Fruit fly (Drosophila melanogaster) whole organism, embryonic: ENCODE measurements around the gene lectin-24A.

ENCODE experiments used
- Adf1 ChIP-seq: fragments of 200-800 bp; sonication (Bioruptor generic); IDR thresholded peaks from 2 replicates; pipeline ENCODE4 v1.3.6; 2022; ENCODE audit warnings: missing biosample characterization, missing genetic modification characterization
- Antp ChIP-seq: fragments of 200-800 bp; sonication (Bioruptor generic); optimal IDR thresholded peaks from 3 replicates; lab custom pipeline; 2016; ENCODE audit warnings: missing biosample characterization, missing genetic modification characterization
- Awh ChIP-seq: fragments of 200-800 bp; sonication (Bioruptor generic); IDR thresholded peaks from 2 replicates; pipeline ENCODE4, ENCODE4 v1.3.6; 2022; ENCODE audit warnings: missing biosample characterization, missing genetic modification characterization
- B-H2 ChIP-seq: fragments of 200-800 bp; sonication (Bioruptor generic); optimal IDR thresholded peaks from 2 replicates; lab custom pipeline; 2018; ENCODE audit warnings: missing biosample characterization, mild to moderate bottlenecking, missing genetic modification characterization
- CG1024 ChIP-seq: fragments of 200-800 bp; sonication (Bioruptor generic); IDR thresholded peaks from 2 replicates; pipeline ENCODE4 v1.3.6; 2022; ENCODE audit warnings: missing biosample characterization, missing genetic modification characterization
- CG10959 ChIP-seq: fragments of 200-800 bp; sonication (Bioruptor generic); IDR thresholded peaks from 2 replicates; pipeline ENCODE4 v1.3.6; 2022; ENCODE audit warnings: missing biosample characterization, missing genetic modification characterization
- CG11456 ChIP-seq: fragments of 200-800 bp; sonication (Bioruptor generic); IDR thresholded peaks from 3 replicates; pipeline ENCODE4 v1.3.6; 2022; ENCODE audit warnings: missing biosample characterization, missing genetic modification characterization
- CG12219 ChIP-seq: fragments of 200-800 bp; sonication (Bioruptor generic); optimal IDR thresholded peaks from 3 replicates; lab custom pipeline; 2018; ENCODE audit warnings: missing biosample characterization, mild to moderate bottlenecking, missing genetic modification characterization
- CG13424 ChIP-seq: fragments of 200-800 bp; sonication (Bioruptor generic); optimal IDR thresholded peaks from 2 replicates; lab custom pipeline; 2019; ENCODE audit warnings: missing biosample characterization, mild to moderate bottlenecking, missing genetic modification characterization, moderate library complexity
- CG14860 ChIP-seq: fragments of 200-800 bp; sonication (Bioruptor generic); IDR thresholded peaks from 3 replicates; pipeline ENCODE4 v1.3.6; 2022; ENCODE audit warnings: missing biosample characterization, missing genetic modification characterization; ENCODE audit not compliant: partially characterized antibody
- CG1529 ChIP-seq: fragments of 200-800 bp; sonication (Bioruptor generic); optimal IDR thresholded peaks from 3 replicates; lab custom pipeline; 2018; ENCODE audit warnings: missing biosample characterization, missing genetic modification characterization
- CG17829 ChIP-seq: fragments of 200-800 bp; optimal IDR thresholded peaks from 2 replicates; lab custom pipeline; 2019; ENCODE audit warnings: missing biosample characterization, mild to moderate bottlenecking, missing genetic modification characterization, moderate library complexity
- CG2199 ChIP-seq: fragments of 200-800 bp; sonication (Bioruptor generic); IDR thresholded peaks from 3 replicates; pipeline ENCODE4 v1.3.6; 2022; ENCODE audit warnings: missing biosample characterization, missing genetic modification characterization
- CG2678 ChIP-seq: fragments of 200-800 bp; sonication (Bioruptor generic); optimal IDR thresholded peaks from 3 replicates; lab custom pipeline; 2019; ENCODE audit warnings: missing biosample characterization, mild to moderate bottlenecking, missing genetic modification characterization, moderate library complexity
- CG31441 ChIP-seq: fragments of 200-800 bp; sonication (Bioruptor generic); IDR thresholded peaks from 2 replicates; pipeline ENCODE4 v1.3.6; 2022; ENCODE audit warnings: missing biosample characterization, missing genetic modification characterization
- CG3163 ChIP-seq: fragments of 200-800 bp; sonication (Bioruptor generic); optimal IDR thresholded peaks from 3 replicates; lab custom pipeline; 2016; ENCODE audit warnings: missing biosample characterization, missing genetic modification characterization
- CG4282 ChIP-seq: fragments of 200-800 bp; sonication (Bioruptor generic); optimal IDR thresholded peaks from 2 replicates; lab custom pipeline; 2016; ENCODE audit warnings: missing biosample characterization, missing genetic modification characterization
- CG4854 ChIP-seq: fragments of 200-800 bp; sonication (Bioruptor generic); optimal IDR thresholded peaks from 2 replicates; lab custom pipeline; 2016; ENCODE audit warnings: missing biosample characterization, missing genetic modification characterization, inconsistent platforms
- CG6254 ChIP-seq: fragments of 200-800 bp; sonication (Bioruptor generic); optimal IDR thresholded peaks from 3 replicates; lab custom pipeline; 2017; ENCODE audit warnings: mild to moderate bottlenecking, missing biosample characterization, missing genetic modification reagents, missing genetic modification characterization
- CG7357 ChIP-seq: fragments of 200-800 bp; sonication (Bioruptor generic); IDR thresholded peaks from 3 replicates; pipeline ENCODE4 v1.3.6; 2022; ENCODE audit warnings: missing biosample characterization, missing genetic modification characterization
- CG7786 ChIP-seq: fragments of 200-800 bp; sonication (Bioruptor generic); optimal IDR thresholded peaks from 2 replicates; lab custom pipeline; 2016; ENCODE audit warnings: missing biosample characterization, missing genetic modification characterization
- CG8290 ChIP-seq, 3 experiments: fragments of 200-800 bp; sonication (Bioruptor generic); optimal IDR thresholded peaks; 2 replicates each; lab custom pipeline; 2016 to 2019; ENCODE audit warnings: missing biosample characterization in 3 of 3, missing genetic modification characterization in 3 of 3, mild to moderate bottlenecking in 2 of 3, moderate library complexity in 1 of 3
- CG8478 ChIP-seq: fragments of >200 bp; optimal IDR thresholded peaks from 2 replicates; lab custom pipeline; 2018
- CoRest ChIP-seq: fragments of 200-800 bp; sonication (Bioruptor generic); optimal IDR thresholded peaks from 3 replicates; lab custom pipeline; 2018; ENCODE audit warnings: missing biosample characterization, mild to moderate bottlenecking, missing genetic modification characterization, moderate library complexity
- D19A ChIP-seq: fragments of 200-800 bp; optimal IDR thresholded peaks from 3 replicates; lab custom pipeline; 2019; ENCODE audit warnings: missing biosample characterization, mild to moderate bottlenecking, missing genetic modification characterization, moderate library complexity
- HLH4C ChIP-seq: fragments of 200-800 bp; sonication (Bioruptor generic); IDR thresholded peaks from 3 replicates; pipeline ENCODE4 v1.3.6; 2022; ENCODE audit warnings: missing biosample characterization, missing genetic modification characterization; ENCODE audit not compliant: partially characterized antibody
- HmgZ ChIP-seq: fragments of 200-800 bp; sonication (Bioruptor generic); optimal IDR thresholded peaks from 2 replicates; lab custom pipeline; 2018; ENCODE audit warnings: missing biosample characterization, mild to moderate bottlenecking, missing genetic modification characterization
- Med ChIP-seq: fragments of 200-800 bp; sonication (Bioruptor generic); peaks from one replicate; lab custom pipeline; 2016; ENCODE audit warnings: missing biosample characterization, missing genetic modification characterization, mild to moderate bottlenecking, inconsistent platforms, moderate library complexity
- Ptx1 ChIP-seq: fragments of 200-800 bp; sonication (Bioruptor generic); IDR thresholded peaks from 2 replicates; pipeline ENCODE4 v1.3.6; 2022; ENCODE audit warnings: missing biosample characterization, missing genetic modification characterization
- TFAM ChIP-seq: fragments of 200-800 bp; sonication (Bioruptor generic); optimal IDR thresholded peaks from 2 replicates; lab custom pipeline; 2017; ENCODE audit warnings: missing biosample characterization, missing genetic modification characterization, inconsistent platforms
- Trl ChIP-seq, 3 experiments: fragments of >200 bp in 2 of 3; fragments of 200-800 bp in 1 of 3; sonication (Bioruptor generic) in 1 of 3; optimal IDR thresholded peaks; 2 replicates in 1 of 3; 3 replicates in 2 of 3; lab custom pipeline; 2016 to 2017; ENCODE audit warnings: missing biosample characterization in 1 of 3, missing genetic modification characterization in 1 of 3
- ap ChIP-seq: fragments of 200-800 bp; sonication (Bioruptor generic); IDR thresholded peaks from 2 replicates; pipeline ENCODE4 v1.3.6; 2022; ENCODE audit warnings: missing biosample characterization, missing genetic modification characterization
- chm ChIP-seq: fragments of 200-800 bp; sonication (Bioruptor generic); IDR thresholded peaks from 2 replicates; pipeline ENCODE4 v1.3.6; 2022; ENCODE audit warnings: missing biosample characterization, missing genetic modification characterization
- ci ChIP-seq: fragments of 200-800 bp; sonication (Bioruptor generic); IDR thresholded peaks from 3 replicates; pipeline ENCODE4 v1.3.6; 2022; ENCODE audit warnings: missing biosample characterization, missing genetic modification characterization
- dpn ChIP-seq, 2 experiments: fragments of 200-800 bp; sonication (Bioruptor generic); optimal IDR thresholded peaks; 3 replicates each; lab custom pipeline; 2016; ENCODE audit warnings: missing biosample characterization in 2 of 2, missing genetic modification characterization in 2 of 2
- dysf ChIP-seq: fragments of 200-800 bp; sonication (Bioruptor generic); IDR thresholded peaks from 3 replicates; pipeline ENCODE4 v1.3.6; 2022; ENCODE audit warnings: missing biosample characterization, missing genetic modification characterization
- en ChIP-seq: fragments of 200-800 bp; sonication (Bioruptor generic); optimal IDR thresholded peaks from 2 replicates; lab custom pipeline; 2016; ENCODE audit warnings: missing biosample characterization, missing genetic modification characterization
- fd3F ChIP-seq: fragments of 200-800 bp; sonication (Bioruptor generic); optimal IDR thresholded peaks from 2 replicates; lab custom pipeline; 2018; ENCODE audit warnings: missing biosample characterization, mild to moderate bottlenecking, missing genetic modification characterization, moderate library complexity
- gcm ChIP-seq: fragments of 200-800 bp; sonication (Bioruptor generic); optimal IDR thresholded peaks from 2 replicates; lab custom pipeline; 2019; ENCODE audit warnings: missing biosample characterization, mild to moderate bottlenecking, missing genetic modification characterization, moderate library complexity
- lbe ChIP-seq: fragments of 200-800 bp; sonication (Bioruptor generic); optimal IDR thresholded peaks from 2 replicates; lab custom pipeline; 2016; ENCODE audit warnings: missing biosample characterization, mild to moderate bottlenecking, missing genetic modification characterization
- nerfin-1 ChIP-seq: fragments of 200-800 bp; sonication (Bioruptor generic); optimal IDR thresholded peaks from 3 replicates; lab custom pipeline; 2019; ENCODE audit warnings: missing biosample characterization, mild to moderate bottlenecking, missing genetic modification characterization, moderate library complexity
- nmo ChIP-seq: fragments of 200-800 bp; sonication (Bioruptor generic); optimal IDR thresholded peaks from 2 replicates; lab custom pipeline; 2018; ENCODE audit warnings: missing biosample characterization, mild to moderate bottlenecking, missing genetic modification characterization, moderate library complexity
- onecut ChIP-seq: fragments of 200-800 bp; sonication (Bioruptor generic); IDR thresholded peaks from 2 replicates; pipeline ENCODE4 v1.3.6; 2022; ENCODE audit warnings: missing biosample characterization, missing genetic modification characterization
- pfk ChIP-seq: fragments of 200-800 bp; sonication (Bioruptor generic); optimal IDR thresholded peaks from 2 replicates; lab custom pipeline; 2018; ENCODE audit warnings: missing biosample characterization, mild to moderate bottlenecking, missing genetic modification characterization, moderate library complexity
- prd ChIP-seq, 3 experiments: fragments of >200 bp in 2 of 3; fragments of 200-800 bp in 1 of 3; sonication (Bioruptor generic) in 1 of 3; optimal IDR thresholded peaks in 2 of 3; IDR thresholded peaks in 1 of 3; 2 replicates in 2 of 3; 3 replicates in 1 of 3; pipeline versions ENCODE4 v1.3.6 to Lab custom; 2017 to 2022; ENCODE audit warnings: missing biosample characterization in 1 of 3, missing genetic modification characterization in 1 of 3
- row ChIP-seq: fragments of 200-800 bp; sonication (Bioruptor generic); IDR thresholded peaks from 3 replicates; pipeline ENCODE4 v1.3.6; 2022; ENCODE audit warnings: missing biosample characterization, missing genetic modification characterization
- sd ChIP-seq: fragments of 200-800 bp; sonication (Bioruptor generic); optimal IDR thresholded peaks from 3 replicates; lab custom pipeline; 2018; ENCODE audit warnings: missing biosample characterization, mild to moderate bottlenecking, missing genetic modification characterization, moderate library complexity
- tin ChIP-seq: fragments of 200-800 bp; sonication (Bioruptor generic); optimal IDR thresholded peaks from 3 replicates; lab custom pipeline; 2016; ENCODE audit warnings: missing biosample characterization, missing genetic modification characterization
- ttk ChIP-seq: fragments of 200-800 bp; sonication (Bioruptor generic); IDR thresholded peaks from 2 replicates; pipeline ENCODE4 v2.1.2; 2022; ENCODE audit warnings: missing biosample characterization, missing genetic modification characterization
- zen ChIP-seq: fragments of 200-800 bp; sonication (Bioruptor generic); optimal IDR thresholded peaks from 3 replicates; lab custom pipeline; 2018; ENCODE audit warnings: missing biosample characterization, mild to moderate bottlenecking, missing genetic modification characterization, moderate library complexity

The lectin-24A gene

dm6 chr2L:3703260-3703659 lies 14.3 kb downstream of the lectin-24A start, which contains the start of gene CG2816 (continued):
- TF ChIP-seq ttk (GFP tag; lab: Robert Waterston, UW) (peak; percentile 51), HLH4C (no peak), Adf1 (GFP tag; lab: Robert Waterston, UW) (peak; percentile 63), CG14860 (GFP tag; lab: Robert Waterston, UW) (no peak), nmo (GFP tag; lab: Kevin White, UChicago) (no peak), TFAM (no peak), CG4854 (GFP tag; lab: Kevin White, UChicago) (no peak), nerfin-1 (tag; lab: Kevin White, UChicago) (no peak), CG1024 (GFP tag; lab: Robert Waterston, UW) (no peak), CG13424 (peak; percentile 37), CG6254 (GFP tag; lab: Kevin White, UChicago) (no peak), CG2678 (tag; lab: Kevin White, UChicago) (peak; percentile 66), CG8478 (lab: Kevin White, UChicago) (no peak), CG7786 (GFP tag; lab: Kevin White, UChicago) (peak; percentile 89), D19A (tag; lab: Kevin White, UChicago) (no peak), fd3F (GFP tag; lab: Kevin White, UChicago) (peak; percentile 45), Trl (optimal IDR thresholded peaks at IDR 0.05; lab: Kevin White, UChicago) (no peak), Trl (GFP tag; optimal IDR thresholded peaks at IDR 0.05; lab: Kevin White, UChicago) (peak; percentile 26), HmgZ (tag; lab: Kevin White, UChicago) (peak; percentile 40), CG7357 (GFP tag; lab: Robert Waterston, UW) (no peak), CG12219 (GFP tag; lab: Kevin White, UChicago) (peak; percentile 59), CG4282 (GFP tag; lab: Kevin White, UChicago) (peak; percentile 75), gcm (GFP tag; lab: Kevin White, UChicago) (no peak), Med (GFP tag; lab: Kevin White, UChicago) (peak; percentile 91), CG3163 (GFP tag; lab: Kevin White, UChicago) (peak; percentile 9), zen (tag; lab: Kevin White, UChicago) (no peak), B-H2 (GFP tag; lab: Kevin White, UChicago) (no peak), Ptx1 (GFP tag; lab: Robert Waterston, UW) (peak; percentile 85), dysf (peak; percentile 92), CG10959 (GFP tag; lab: Robert Waterston, UW) (no peak), chm (GFP tag; lab: Robert Waterston, UW) (no peak), Antp (GFP tag; lab: Kevin White, UChicago) (peak; percentile 32), sd (tag; lab: Kevin White, UChicago) (peak; percentile 61), ci (GFP tag; lab: Robert Waterston, UW) (no peak), CG8290 (GFP tag; optimal IDR thresholded peaks at IDR 0.05; lab: Kevin White, UChicago) (no peak), CG8290 (tag; optimal IDR thresholded peaks at IDR 0.05; lab: Kevin White, UChicago) (peak in 1 of 2 experiments; percentile 83), prd (optimal IDR thresholded peaks at IDR 0.05; lab: Kevin White, UChicago) (no peak), prd (GFP tag; IDR thresholded peaks at IDR 0.05; lab: Robert Waterston, UW) (no peak; the same call in 2 of the 3 replicates), CoRest (tag; lab: Kevin White, UChicago) (peak; percentile 49), row (GFP tag; lab: Robert Waterston, UW) (peak; percentile 84), ap (peak; percentile 69), CG2199 (no peak), en (peak; percentile 7), pfk (GFP tag; lab: Kevin White, UChicago) (no peak), Awh (GFP tag; lab: Robert Waterston, UW) (no peak), lbe (GFP tag; lab: Kevin White, UChicago) (peak; percentile 86), tin (GFP tag; lab: Kevin White, UChicago) (peak; percentile 53), dpn (GFP tag; optimal IDR thresholded peaks at IDR 0.05; lab: Kevin White, UChicago) (peak; percentile 63 to 79), onecut (GFP tag; lab: Robert Waterston, UW) (no peak), CG11456 (GFP tag; lab: Robert Waterston, UW) (peak; percentile 95; the same call in 2 of the 3 replicates), CG31441 (no peak), CG17829 (tag; lab: Kevin White, UChicago) (no peak), CG1529 (GFP tag; lab: Kevin White, UChicago) (no peak)
